Fruit fly (Drosophila melanogaster) whole organism, embryonic: ENCODE results near the gene Nf-YA.

Source experiments
- Ada2b ChIP-seq: fragments of 200-800 bp; sonication (Bioruptor generic); IDR thresholded peaks from 2 replicates; pipeline ENCODE4 v1.3.6; 2022; ENCODE audit warnings: missing biosample characterization, missing genetic modification characterization
- Bgb ChIP-seq: fragments of 200-800 bp; sonication (Bioruptor generic); IDR thresholded peaks from 2 replicates; pipeline ENCODE4 v1.3.6; 2022; ENCODE audit warnings: missing biosample characterization, missing genetic modification characterization; ENCODE audit not compliant: partially characterized antibody
- BtbVII ChIP-seq: fragments of 200-800 bp; sonication (Bioruptor generic); optimal IDR thresholded peaks from 3 replicates; lab custom pipeline; 2017; ENCODE audit warnings: missing biosample characterization, mild to moderate bottlenecking, missing genetic modification characterization
- CG10209 ChIP-seq: fragments of 200-800 bp; sonication (Bioruptor generic); optimal IDR thresholded peaks from 3 replicates; lab custom pipeline; 2017; ENCODE audit warnings: missing biosample characterization, mild to moderate bottlenecking, missing genetic modification characterization, missing genetic modification reagents
- CG11247 ChIP-seq: fragments of 200-800 bp; sonication (Bioruptor generic); IDR thresholded peaks from 2 replicates; pipeline ENCODE4 v1.3.6; 2022; ENCODE audit warnings: missing biosample characterization, missing genetic modification characterization
- CG11504 ChIP-seq: fragments of 200-800 bp; sonication (Bioruptor generic); optimal IDR thresholded peaks from 3 replicates; lab custom pipeline; 2019; ENCODE audit warnings: missing biosample characterization, mild to moderate bottlenecking, missing genetic modification characterization, moderate library complexity
- CG11723 ChIP-seq: fragments of 200-800 bp; sonication (Bioruptor generic); optimal IDR thresholded peaks from 2 replicates; lab custom pipeline; 2017; ENCODE audit warnings: missing biosample characterization, mild to moderate bottlenecking, missing genetic modification characterization
- CG12104 ChIP-seq: fragments of 200-800 bp; sonication (Bioruptor generic); optimal IDR thresholded peaks from 3 replicates; lab custom pipeline; 2016; ENCODE audit warnings: missing biosample characterization, missing genetic modification characterization
- CG12659 ChIP-seq: fragments of 200-800 bp; sonication (Bioruptor generic); optimal IDR thresholded peaks from 3 replicates; lab custom pipeline; 2017; ENCODE audit warnings: mild to moderate bottlenecking, missing biosample characterization, missing genetic modification reagents, missing genetic modification characterization
- CG13624 ChIP-seq: fragments of 200-800 bp; sonication (Bioruptor generic); optimal IDR thresholded peaks from 2 replicates; lab custom pipeline; 2016; ENCODE audit warnings: missing biosample characterization, missing genetic modification characterization
- CG13894 ChIP-seq: fragments of 200-800 bp; sonication (Bioruptor generic); optimal IDR thresholded peaks from 3 replicates; lab custom pipeline; 2018; ENCODE audit warnings: missing biosample characterization, mild to moderate bottlenecking, missing genetic modification characterization, moderate library complexity
- CG17829 ChIP-seq: fragments of 200-800 bp; optimal IDR thresholded peaks from 2 replicates; lab custom pipeline; 2019; ENCODE audit warnings: missing biosample characterization, mild to moderate bottlenecking, missing genetic modification characterization, moderate library complexity
- CG2120 ChIP-seq: fragments of 200-800 bp; sonication (Bioruptor generic); optimal IDR thresholded peaks from 3 replicates; lab custom pipeline; 2016; ENCODE audit warnings: missing biosample characterization, missing genetic modification characterization
- CG2199 ChIP-seq: fragments of 200-800 bp; sonication (Bioruptor generic); IDR thresholded peaks from 3 replicates; pipeline ENCODE4 v1.3.6; 2022; ENCODE audit warnings: missing biosample characterization, missing genetic modification characterization
- CG31441 ChIP-seq: fragments of 200-800 bp; sonication (Bioruptor generic); IDR thresholded peaks from 2 replicates; pipeline ENCODE4 v1.3.6; 2022; ENCODE audit warnings: missing biosample characterization, missing genetic modification characterization
- CG3995 ChIP-seq: fragments of 200-800 bp; sonication (Bioruptor generic); optimal IDR thresholded peaks from 3 replicates; lab custom pipeline; 2016; ENCODE audit warnings: missing biosample characterization, missing genetic modification characterization
- CG4328 ChIP-seq: fragments of 200-800 bp; sonication (Bioruptor generic); optimal IDR thresholded peaks from 3 replicates; lab custom pipeline; 2017; ENCODE audit warnings: missing biosample characterization, missing genetic modification reagents, missing genetic modification characterization
- CG4360 ChIP-seq: fragments of 200-800 bp; sonication (Bioruptor generic); IDR thresholded peaks from 2 replicates; pipeline ENCODE4 v1.3.6; 2022; ENCODE audit warnings: missing biosample characterization, missing genetic modification characterization
- CG7786 ChIP-seq: fragments of 200-800 bp; sonication (Bioruptor generic); optimal IDR thresholded peaks from 2 replicates; lab custom pipeline; 2016; ENCODE audit warnings: missing biosample characterization, missing genetic modification characterization
- CG8924 ChIP-seq: fragments of 200-800 bp; optimal IDR thresholded peaks from 3 replicates; lab custom pipeline; 2019; ENCODE audit warnings: missing biosample characterization, mild to moderate bottlenecking, missing genetic modification characterization, moderate library complexity
- Dfd ChIP-seq, 2 experiments: fragments of >200 bp; optimal IDR thresholded peaks; 2 replicates each; lab custom pipeline; 2017; ENCODE audit warnings: missing biosample characterization in 2 of 2, missing genetic modification characterization in 2 of 2
- Drgx ChIP-seq: fragments of 200-800 bp; sonication (Bioruptor generic); IDR thresholded peaks from 2 replicates; pipeline ENCODE4 v1.3.6; 2022; ENCODE audit warnings: missing biosample characterization, missing genetic modification characterization
- Ets97D ChIP-seq: fragments of 200-800 bp; sonication (Bioruptor generic); optimal IDR thresholded peaks from 3 replicates; lab custom pipeline; 2016; ENCODE audit warnings: missing biosample characterization, missing genetic modification characterization
- Fer2 ChIP-seq: fragments of 200-800 bp; sonication (Bioruptor generic); optimal IDR thresholded peaks from 2 replicates; lab custom pipeline; 2018; ENCODE audit warnings: missing biosample characterization, mild to moderate bottlenecking, missing genetic modification characterization, moderate library complexity
- HLH3B ChIP-seq: fragments of 200-800 bp; sonication (Bioruptor generic); IDR thresholded peaks from 2 replicates; pipeline ENCODE4 v1.3.6; 2022; ENCODE audit warnings: missing biosample characterization, missing genetic modification characterization
- Hey ChIP-seq: fragments of 200-800 bp; sonication (Bioruptor generic); optimal IDR thresholded peaks from 3 replicates; lab custom pipeline; 2018; ENCODE audit warnings: missing biosample characterization, mild to moderate bottlenecking, missing genetic modification characterization
- MESR4 ChIP-seq: fragments of 200-800 bp; sonication (Bioruptor generic); optimal IDR thresholded peaks from 2 replicates; lab custom pipeline; 2018; ENCODE audit warnings: missing biosample characterization, mild to moderate bottlenecking, missing genetic modification characterization, moderate library complexity
- Optix ChIP-seq: fragments of 200-800 bp; sonication (Bioruptor generic); IDR thresholded peaks from 3 replicates; pipeline ENCODE4 v1.3.6; 2022; ENCODE audit warnings: missing biosample characterization, missing genetic modification characterization
- Poxn ChIP-seq: fragments of 200-800 bp; sonication (Bioruptor generic); IDR thresholded peaks from 2 replicates; pipeline ENCODE4 v1.3.6; 2022; ENCODE audit warnings: missing biosample characterization, missing genetic modification characterization
- Rfx ChIP-seq: fragments of 200-800 bp; sonication (Bioruptor generic); IDR thresholded peaks from 2 replicates; pipeline ENCODE4 v1.3.6; 2022; ENCODE audit warnings: missing biosample characterization, missing genetic modification characterization
- Tbp ChIP-seq: fragments of >200 bp; optimal IDR thresholded peaks from 2 replicates; lab custom pipeline; 2018; ENCODE audit warnings: missing biosample characterization, missing genetic modification characterization
- Xbp1 ChIP-seq: fragments of 200-800 bp; sonication (Bioruptor generic); optimal IDR thresholded peaks from 3 replicates; lab custom pipeline; 2016; ENCODE audit warnings: missing biosample characterization, mild to moderate bottlenecking, missing genetic modification characterization
- ato ChIP-seq: fragments of 200-800 bp; sonication (Bioruptor generic); IDR thresholded peaks from 2 replicates; pipeline ENCODE4 v1.3.6; 2022; ENCODE audit warnings: missing biosample characterization, missing genetic modification characterization; ENCODE audit not compliant: partially characterized antibody
- bbx ChIP-seq: fragments of 200-800 bp; sonication (Bioruptor generic); IDR thresholded peaks from 2 replicates; pipeline ENCODE4 v1.3.6; 2022; ENCODE audit warnings: missing biosample characterization, missing genetic modification characterization; ENCODE audit not compliant: partially characterized antibody
- dati ChIP-seq: fragments of 200-800 bp; sonication (Bioruptor generic); IDR thresholded peaks from 2 replicates; pipeline ENCODE4 v1.3.6; 2022; ENCODE audit warnings: missing biosample characterization, missing genetic modification characterization
- dmrt99B ChIP-seq: fragments of 200-800 bp; sonication (Bioruptor generic); optimal IDR thresholded peaks from 2 replicates; lab custom pipeline; 2018; ENCODE audit warnings: missing biosample characterization, mild to moderate bottlenecking, missing genetic modification characterization, moderate library complexity
- inv ChIP-seq: fragments of 200-800 bp; sonication (Bioruptor generic); IDR thresholded peaks from 2 replicates; pipeline ENCODE4 v1.3.6; 2022; ENCODE audit warnings: missing biosample characterization, missing genetic modification characterization; ENCODE audit not compliant: partially characterized antibody
- jigr1 ChIP-seq: fragments of 200-800 bp; sonication (Bioruptor generic); IDR thresholded peaks from 3 replicates; pipeline ENCODE4 v1.3.6; 2022; ENCODE audit warnings: missing biosample characterization, missing genetic modification characterization
- kay ChIP-seq: fragments of 200-800 bp; sonication (Bioruptor generic); optimal IDR thresholded peaks from 2 replicates; lab custom pipeline; 2016; ENCODE audit warnings: missing biosample characterization, missing genetic modification characterization
- lbe ChIP-seq: fragments of 200-800 bp; sonication (Bioruptor generic); optimal IDR thresholded peaks from 2 replicates; lab custom pipeline; 2016; ENCODE audit warnings: missing biosample characterization, mild to moderate bottlenecking, missing genetic modification characterization
- nom ChIP-seq: fragments of 200-800 bp; sonication (Bioruptor generic); optimal IDR thresholded peaks from 2 replicates; lab custom pipeline; 2017; ENCODE audit warnings: missing biosample characterization, missing genetic modification characterization, mild to moderate bottlenecking, moderate library complexity, missing genetic modification reagents
- odd ChIP-seq: fragments of 200-800 bp; sonication (Bioruptor generic); optimal IDR thresholded peaks from 2 replicates; lab custom pipeline; 2017; ENCODE audit warnings: missing biosample characterization, mild to moderate bottlenecking, missing genetic modification characterization
- sd ChIP-seq: fragments of 200-800 bp; sonication (Bioruptor generic); optimal IDR thresholded peaks from 3 replicates; lab custom pipeline; 2018; ENCODE audit warnings: missing biosample characterization, mild to moderate bottlenecking, missing genetic modification characterization, moderate library complexity
- sens-2 ChIP-seq: fragments of 200-800 bp; sonication (Bioruptor generic); IDR thresholded peaks from 2 replicates; pipeline ENCODE4 v1.3.6; 2022; ENCODE audit warnings: missing biosample characterization, missing genetic modification characterization
- ssp ChIP-seq: fragments of 200-800 bp; sonication (Bioruptor generic); IDR thresholded peaks from 2 replicates; pipeline ENCODE4 v1.3.6; 2022; ENCODE audit warnings: missing biosample characterization, missing genetic modification characterization
- toy ChIP-seq: fragments of 200-800 bp; sonication (Bioruptor generic); IDR thresholded peaks from 2 replicates; pipeline ENCODE4 v1.3.6; 2022; ENCODE audit warnings: missing biosample characterization, missing genetic modification characterization
- twi ChIP-seq: fragments of 200-800 bp; optimal IDR thresholded peaks from 2 replicates; lab custom pipeline; 2019; ENCODE audit warnings: missing biosample characterization, mild to moderate bottlenecking, missing genetic modification characterization, moderate library complexity
- vvl ChIP-seq: fragments of 200-800 bp; sonication (Bioruptor generic); IDR thresholded peaks from 2 replicates; pipeline ENCODE4 v1.3.6; 2022; ENCODE audit warnings: missing biosample characterization, missing genetic modification characterization
- zf30C ChIP-seq: fragments of 200-800 bp; sonication (Bioruptor generic); optimal IDR thresholded peaks from 3 replicates; lab custom pipeline; 2018; ENCODE audit warnings: missing biosample characterization, mild to moderate bottlenecking, missing genetic modification characterization

Nf-YA gene

dm6 chr3L:9410754-9411423 lies 31.2 kb downstream of the Nf-YA start, which contains the start of the genes CG4022 and Cpsf5 (continued):
- TF ChIP-seq Xbp1 (GFP tag; lab: Kevin White, UChicago), result peak; percentile 84
- TF ChIP-seq Fer2 (tag; lab: Kevin White, UChicago), result peak; percentile 67
- peak; percentile 28 for TF ChIP-seq nom (GFP tag; lab: Kevin White, UChicago)
- peak; percentile 91 for TF ChIP-seq CG12659 (GFP tag; lab: Kevin White, UChicago)
- TF ChIP-seq kay (GFP tag; lab: Kevin White, UChicago), result peak; percentile 71
- no peak for TF ChIP-seq bbx
- TF ChIP-seq Ets97D (GFP tag; lab: Kevin White, UChicago), result peak; percentile 63
- peak; percentile 34 for TF ChIP-seq CG7786 (GFP tag; lab: Kevin White, UChicago)
- TF ChIP-seq CG2120, result peak; percentile 89
- TF ChIP-seq CG17829 (tag; lab: Kevin White, UChicago), result peak; percentile 91
- TF ChIP-seq CG4360 (GFP tag; lab: Robert Waterston, UW), result no peak
- TF ChIP-seq HLH3B (GFP tag; lab: Robert Waterston, UW), result peak; percentile 84
- TF ChIP-seq lbe (GFP tag; lab: Kevin White, UChicago), result peak; percentile 66
- peak; percentile 82 for TF ChIP-seq CG11504 (tag; lab: Kevin White, UChicago)
- TF ChIP-seq BtbVII, result peak; percentile 47
- 0 out of 2 replicates have a peak, but pooled peaks have one; percentile 29 for TF ChIP-seq sens-2 (GFP tag; lab: Robert Waterston, UW)
- TF ChIP-seq odd (GFP tag; lab: Kevin White, UChicago), result peak; percentile 57
- peak; percentile 83 for TF ChIP-seq twi
- TF ChIP-seq CG4328 (GFP tag; lab: Kevin White, UChicago), result peak; percentile 78
- TF ChIP-seq CG13624, result peak; percentile 60
- peak; percentile 24; the same call in 1 of the 2 replicates for TF ChIP-seq toy
- TF ChIP-seq Rfx (GFP tag; lab: Robert Waterston, UW), result peak; percentile 88
- no peak for TF ChIP-seq Tbp (GFP tag; lab: Kevin White, UChicago)
- TF ChIP-seq Poxn (GFP tag; lab: Robert Waterston, UW), result peak; percentile 56; the same call in 1 of the 2 replicates
- peak; percentile 26; the same call in 1 of the 3 replicates for TF ChIP-seq CG2199 (GFP tag; lab: Robert Waterston, UW)
- peak; percentile 52 for TF ChIP-seq CG11723 (GFP tag; lab: Kevin White, UChicago)
- no peak; the same call in 1 of the 3 replicates for TF ChIP-seq Optix
- TF ChIP-seq CG11247 (GFP tag; lab: Robert Waterston, UW), result peak; percentile 70
- TF ChIP-seq Ada2b, result peak; percentile 78
- TF ChIP-seq vvl, result peak; percentile 85
- TF ChIP-seq CG10209 (GFP tag; lab: Kevin White, UChicago), result peak; percentile 80
- TF ChIP-seq Hey, result no peak
- TF ChIP-seq CG13894 (tag; lab: Kevin White, UChicago), result no peak
- TF ChIP-seq CG8924, result peak; percentile 90
- TF ChIP-seq CG3995, result peak; percentile 6
- peak; percentile 25; the same call in 1 of the 2 replicates for TF ChIP-seq dati (GFP tag; lab: Robert Waterston, UW)
- peak; percentile 70 for TF ChIP-seq ssp (GFP tag; lab: Robert Waterston, UW)
- peak; percentile 47 for TF ChIP-seq sd
- TF ChIP-seq inv (GFP tag; lab: Robert Waterston, UW), result peak; percentile 49; the same call in 1 of the 2 replicates
- no peak for TF ChIP-seq zf30C (GFP tag; lab: Kevin White, UChicago)
- no peak for TF ChIP-seq Dfd (GFP tag; optimal IDR thresholded peaks at IDR 0.05; lab: Kevin White, UChicago)
- TF ChIP-seq Bgb, result peak; percentile 23; the same call in 1 of the 2 replicates
- TF ChIP-seq dmrt99B (tag; lab: Kevin White, UChicago), result no peak
- peak; percentile 85 for TF ChIP-seq CG12104 (GFP tag; lab: Kevin White, UChicago)
- TF ChIP-seq MESR4, result peak; percentile 50
- no peak for TF ChIP-seq ato (GFP tag; lab: Robert Waterston, UW)
- TF ChIP-seq CG31441 (GFP tag; lab: Robert Waterston, UW), result peak; percentile 79
- peak; percentile 39 for TF ChIP-seq Drgx
- TF ChIP-seq jigr1, result no peak
